Fruit fly (Drosophila melanogaster): ENCODE data around the gene snRNP-U1-C.

DNA sequence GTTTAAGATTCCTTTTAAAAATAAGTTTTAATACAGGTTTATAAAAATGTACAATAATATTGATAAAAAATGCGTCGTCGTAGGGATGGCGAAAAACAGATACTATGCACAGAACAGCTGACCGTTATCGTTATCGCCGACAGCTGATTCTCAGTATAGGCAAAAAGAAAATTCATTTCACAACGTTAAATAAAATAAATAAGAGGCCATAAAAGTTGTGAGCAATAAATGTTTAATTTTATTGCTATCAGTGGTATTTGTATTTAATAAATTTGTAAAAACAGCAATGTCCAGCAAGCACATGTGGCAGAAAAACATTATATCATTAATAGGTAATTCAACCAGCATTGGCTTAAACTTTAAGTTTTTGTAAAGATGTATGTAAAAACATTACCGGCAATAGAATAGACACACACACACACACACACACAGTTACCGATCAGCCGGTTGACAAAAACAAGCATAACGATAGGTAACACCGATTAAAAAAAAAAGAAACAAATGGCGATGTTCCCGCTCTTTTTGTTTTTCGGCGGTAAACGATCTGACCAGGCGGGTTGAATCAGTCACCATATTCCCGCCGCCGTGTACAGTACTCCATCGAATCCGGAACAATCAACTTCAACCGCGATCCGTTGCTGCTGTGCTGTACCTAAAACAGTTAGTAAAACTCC lies 2.5 kb downstream of the snRNP-U1-C start, which contains the start of the genes dnk and Smu1:
- TF ChIP-seq CG9876 (GFP tag; optimal IDR thresholded peaks at IDR 0.05) (no peak), CG18011 (GFP tag; optimal IDR thresholded peaks at IDR 0.05) (no peak), CG7963 (GFP tag; IDR thresholded peaks at IDR 0.05; ENCODE audit: partially characterized antibody) (no peak), Bdp1 (GFP tag; optimal IDR thresholded peaks at IDR 0.05) (no peak), CG12391 (tag; optimal IDR thresholded peaks at IDR 0.05) (peak; percentile 36), croc (GFP tag; conservative IDR thresholded peaks at IDR 0.05) (no peak), ssp (GFP tag; IDR thresholded peaks at IDR 0.05) (no peak), tx (GFP tag; optimal IDR thresholded peaks at IDR 0.05) (no peak), D (optimal IDR thresholded peaks at IDR 0.05) (no peak), D (GFP tag; optimal IDR thresholded peaks at IDR 0.05) (no peak), CG12155 (GFP tag; optimal IDR thresholded peaks at IDR 0.05) (no peak), CG1602 (GFP tag; optimal IDR thresholded peaks at IDR 0.05) (no peak), pita (GFP tag; optimal IDR thresholded peaks at IDR 0.05) (no peak), Xrp1 (GFP tag; IDR thresholded peaks at IDR 0.05) (no peak), CG4730 (GFP tag; IDR thresholded peaks at IDR 0.05) (no peak)

Data from whole organism, embryonic.